Worm (Caenorhabditis elegans) whole organism, midembryonic: ENCODE data around the gene crb-3.

Source experiments
- cog-1 ChIP-seq: sonication (generic microtip); optimal IDR thresholded peaks from 2 replicates; lab custom pipeline; 2016; ENCODE audit warnings: missing genetic modification characterization, missing compliant biosample characterization
- flt-1 ChIP-seq: fragments of 200-800 bp; sonication (Bioruptor generic); IDR thresholded peaks from 2 replicates; pipeline ENCODE4 v1.3.6; 2022; ENCODE audit warnings: missing genetic modification characterization, missing compliant biosample characterization
- klf-2 ChIP-seq: fragments of 200-800 bp; sonication (Bioruptor generic); conservative IDR thresholded peaks from 2 replicates; pipeline ENCODE4 v1.3.6; 2022; ENCODE audit warnings: missing genetic modification reagents, missing genetic modification characterization, missing compliant biosample characterization
- med-1 ChIP-seq: sonication (generic microtip); optimal IDR thresholded peaks from 2 replicates; lab custom pipeline; 2017; ENCODE audit warnings: missing genetic modification characterization, mild to moderate bottlenecking, missing compliant biosample characterization, antibody characterized with exemption, missing genetic modification reagents; ENCODE audit not compliant: insufficient read depth
- ref-1 ChIP-seq: fragments of 200-800 bp; sonication (Bioruptor generic); conservative IDR thresholded peaks from 2 replicates; pipeline ENCODE4 v1.3.6; 2022; ENCODE audit warnings: missing genetic modification reagents, missing genetic modification characterization, missing compliant biosample characterization
- tab-1 ChIP-seq: fragments of 200-800 bp; sonication (Bioruptor generic); IDR thresholded peaks from 2 replicates; pipeline ENCODE4 v1.3.6; 2022; ENCODE audit warnings: missing genetic modification characterization, missing compliant biosample characterization
- ztf-29 ChIP-seq: fragments of 200-800 bp; sonication (Bioruptor generic); IDR thresholded peaks from 2 replicates; pipeline ENCODE4 v1.3.6; 2022; ENCODE audit warnings: missing genetic modification reagents, missing genetic modification characterization, missing compliant biosample characterization

DNA sequence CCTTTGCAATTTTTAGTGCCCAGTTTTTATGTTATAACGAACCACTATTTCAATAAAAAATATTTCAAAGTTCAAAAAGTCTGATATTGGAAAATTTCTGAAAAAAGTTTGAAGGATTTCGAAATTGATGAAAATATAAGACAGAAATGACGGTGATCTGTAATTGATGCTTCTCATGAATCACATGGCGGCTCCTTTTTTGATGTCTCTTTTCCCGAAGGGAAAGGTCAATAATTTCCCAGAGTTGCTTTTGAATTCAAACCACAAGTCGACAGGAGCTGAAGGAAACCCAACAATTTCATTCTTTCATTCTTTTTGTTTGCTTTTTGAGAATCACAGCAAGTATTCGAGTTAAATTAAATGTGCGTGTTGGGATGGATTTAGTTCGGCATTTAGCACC is 31.3 kb upstream of the crb-3 start, which contains the start of gene B0563.18:
- TF ChIP-seq ref-1 (GFP tag; lab: Robert Waterston, UW) = no peak
- no peak for TF ChIP-seq flt-1 (GFP tag; lab: Robert Waterston, UW)
- no peak for TF ChIP-seq tab-1 (GFP tag; lab: Robert Waterston, UW)
- TF ChIP-seq ztf-29 = no peak
- TF ChIP-seq cog-1 (tag; lab: Kevin White, UChicago) = no peak
- TF ChIP-seq med-1 (GFP tag; lab: Kevin White, UChicago) = no peak
- TF ChIP-seq klf-2 = no peak
